Worm (Caenorhabditis elegans) whole organism, L1 larva: Measurements from ENCODE around the gene gadr-3.

ENCODE experiments used
- elt-3 ChIP-seq, 6 experiments: fragments of 150-350 bp in 1 of 6; sonication (generic microtip); optimal IDR thresholded peaks; 2 replicates each; lab custom pipeline; 2017 to 2018; ENCODE audit warnings: missing biosample characterization in 6 of 6, missing genetic modification characterization in 6 of 6, inconsistent platforms in 1 of 6
- skn-1 ChIP-seq: fragments of 150-350 bp; optimal IDR thresholded peaks from 2 replicates; lab custom pipeline; 2014; ENCODE audit warnings: missing biosample characterization, missing genetic modification characterization
- snu-23 ChIP-seq: sonication (generic microtip); optimal IDR thresholded peaks from 2 replicates; lab custom pipeline; 2016; ENCODE audit warnings: missing genetic modification characterization, missing compliant biosample characterization
- sox-4 ChIP-seq: sonication (generic microtip); optimal IDR thresholded peaks from 2 replicates; lab custom pipeline; 2016; ENCODE audit warnings: missing genetic modification characterization, missing compliant biosample characterization
- unc-62 ChIP-seq: fragments of 150-350 bp; optimal IDR thresholded peaks from 2 replicates; lab custom pipeline; 2014; ENCODE audit warnings: missing biosample characterization, missing genetic modification reagents, missing genetic modification characterization

- TF ChIP-seq snu-23 (GFP tag; lab: Kevin White, UChicago) (no peak), unc-62 (GFP tag; lab: Kevin White, UChicago) (no peak), skn-1 (no peak), elt-3 (tag; optimal IDR thresholded peaks at IDR 0.05; lab: Kevin White, UChicago) (no peak), sox-4 (tag; lab: Kevin White, UChicago) (no peak)
Measured at ce11 chrIII:6315515-6315914, 29.7 kb upstream of the gadr-3 start.
